Fruit fly (Drosophila melanogaster) whole organism, embryonic: Measurements from ENCODE around the gene CG17121.

Experiments used
- Atf3 ChIP-seq: fragments of 200-800 bp; sonication (Bioruptor generic); optimal IDR thresholded peaks from 3 replicates; lab custom pipeline; 2016; ENCODE audit warnings: missing biosample characterization, missing genetic modification characterization
- CG11504 ChIP-seq: fragments of 200-800 bp; sonication (Bioruptor generic); optimal IDR thresholded peaks from 3 replicates; lab custom pipeline; 2019; ENCODE audit warnings: missing biosample characterization, mild to moderate bottlenecking, missing genetic modification characterization, moderate library complexity
- CG12071 ChIP-seq: fragments of 200-800 bp; sonication (Bioruptor generic); optimal IDR thresholded peaks from 3 replicates; lab custom pipeline; 2018; ENCODE audit warnings: missing biosample characterization, mild to moderate bottlenecking, missing genetic modification characterization
- CG12659 ChIP-seq: fragments of 200-800 bp; sonication (Bioruptor generic); optimal IDR thresholded peaks from 3 replicates; lab custom pipeline; 2017; ENCODE audit warnings: mild to moderate bottlenecking, missing biosample characterization, missing genetic modification reagents, missing genetic modification characterization
- CG12769 ChIP-seq: fragments of 200-800 bp; sonication (Bioruptor generic); optimal IDR thresholded peaks from 2 replicates; lab custom pipeline; 2019; ENCODE audit warnings: missing biosample characterization, mild to moderate bottlenecking, missing genetic modification characterization, moderate library complexity
- CG14014 ChIP-seq: fragments of 200-800 bp; sonication (Bioruptor generic); IDR thresholded peaks from 2 replicates; pipeline ENCODE4 v1.3.6; 2022; ENCODE audit warnings: missing biosample characterization, missing genetic modification characterization
- CG1647 ChIP-seq: fragments of 200-800 bp; sonication (Bioruptor generic); optimal IDR thresholded peaks from 3 replicates; lab custom pipeline; 2016; ENCODE audit warnings: missing biosample characterization, missing genetic modification characterization
- CG16813 ChIP-seq: fragments of 200-800 bp; sonication (Bioruptor generic); IDR thresholded peaks from 3 replicates; pipeline ENCODE4 v1.3.6; 2022; ENCODE audit warnings: missing biosample characterization, missing genetic modification characterization; ENCODE audit not compliant: partially characterized antibody
- CG16863 ChIP-seq: fragments of 200-800 bp; sonication (Bioruptor generic); optimal IDR thresholded peaks from 3 replicates; lab custom pipeline; 2016; ENCODE audit warnings: missing biosample characterization, missing genetic modification characterization
- CG17361 ChIP-seq: fragments of 200-800 bp; sonication (Bioruptor generic); IDR thresholded peaks from 3 replicates; pipeline ENCODE4 v1.3.6; 2022; ENCODE audit warnings: missing biosample characterization, missing genetic modification characterization
- CG17385 ChIP-seq: fragments of 200-800 bp; sonication (Bioruptor generic); optimal IDR thresholded peaks from 3 replicates; lab custom pipeline; 2018; ENCODE audit warnings: missing biosample characterization, mild to moderate bottlenecking, missing genetic modification characterization
- CG17802 ChIP-seq: fragments of 200-800 bp; sonication (Bioruptor generic); optimal IDR thresholded peaks from 2 replicates; lab custom pipeline; 2018; ENCODE audit warnings: missing biosample characterization, mild to moderate bottlenecking, missing genetic modification characterization, moderate library complexity
- CG17829 ChIP-seq: fragments of 200-800 bp; optimal IDR thresholded peaks from 2 replicates; lab custom pipeline; 2019; ENCODE audit warnings: missing biosample characterization, mild to moderate bottlenecking, missing genetic modification characterization, moderate library complexity
- CG2120 ChIP-seq: fragments of 200-800 bp; sonication (Bioruptor generic); optimal IDR thresholded peaks from 3 replicates; lab custom pipeline; 2016; ENCODE audit warnings: missing biosample characterization, missing genetic modification characterization
- CG3065 ChIP-seq: fragments of 200-800 bp; sonication (Bioruptor generic); optimal IDR thresholded peaks from 2 replicates; lab custom pipeline; 2016; ENCODE audit warnings: missing biosample characterization, missing genetic modification characterization
- CG31224 ChIP-seq: fragments of 200-800 bp; sonication (Bioruptor generic); IDR thresholded peaks from 2 replicates; pipeline ENCODE4 v1.3.6; 2022; ENCODE audit warnings: missing biosample characterization, missing genetic modification characterization
- CG31441 ChIP-seq: fragments of 200-800 bp; sonication (Bioruptor generic); IDR thresholded peaks from 2 replicates; pipeline ENCODE4 v1.3.6; 2022; ENCODE audit warnings: missing biosample characterization, missing genetic modification characterization
- CG4282 ChIP-seq: fragments of 200-800 bp; sonication (Bioruptor generic); optimal IDR thresholded peaks from 2 replicates; lab custom pipeline; 2016; ENCODE audit warnings: missing biosample characterization, missing genetic modification characterization
- CG6689 ChIP-seq: fragments of 200-800 bp; sonication (Bioruptor generic); IDR thresholded peaks from 2 replicates; pipeline ENCODE4 v1.3.6; 2022; ENCODE audit warnings: missing biosample characterization, missing genetic modification characterization
- CG7745 ChIP-seq: fragments of 200-800 bp; sonication (Bioruptor generic); optimal IDR thresholded peaks from 2 replicates; lab custom pipeline; 2018; ENCODE audit warnings: missing biosample characterization, mild to moderate bottlenecking, missing genetic modification characterization, moderate library complexity
- CHES-1-like ChIP-seq: fragments of 200-800 bp; sonication (Bioruptor generic); optimal IDR thresholded peaks from 2 replicates; lab custom pipeline; 2016; ENCODE audit warnings: missing biosample characterization, missing genetic modification characterization
- CrebB ChIP-seq: fragments of 200-800 bp; sonication (Bioruptor generic); optimal IDR thresholded peaks from 3 replicates; lab custom pipeline; 2018; ENCODE audit warnings: missing biosample characterization, mild to moderate bottlenecking, missing genetic modification characterization
- Dbx ChIP-seq: fragments of 200-800 bp; sonication (Bioruptor generic); IDR thresholded peaks from 3 replicates; pipeline ENCODE4 v1.3.6; 2022; ENCODE audit warnings: missing biosample characterization, missing genetic modification characterization
- E2f1 ChIP-seq: fragments of 200-800 bp; sonication (Bioruptor generic); IDR thresholded peaks from 2 replicates; pipeline ENCODE4 v1.3.6; 2022; ENCODE audit warnings: missing biosample characterization, missing genetic modification characterization
- Ets65A ChIP-seq: fragments of 200-800 bp; sonication (Bioruptor generic); peaks from one replicate; lab custom pipeline; 2016; ENCODE audit warnings: missing biosample characterization, missing genetic modification characterization
- Fer2 ChIP-seq: fragments of 200-800 bp; sonication (Bioruptor generic); optimal IDR thresholded peaks from 2 replicates; lab custom pipeline; 2018; ENCODE audit warnings: missing biosample characterization, mild to moderate bottlenecking, missing genetic modification characterization, moderate library complexity
- H2.0 ChIP-seq: fragments of 200-800 bp; sonication (Bioruptor generic); IDR thresholded peaks from 2 replicates; pipeline ENCODE4 v1.3.6; 2022; ENCODE audit warnings: missing biosample characterization, missing genetic modification characterization
- Hr3 ChIP-seq: fragments of 200-800 bp; sonication (Bioruptor generic); optimal IDR thresholded peaks from 3 replicates; lab custom pipeline; 2016; ENCODE audit warnings: missing biosample characterization, missing genetic modification characterization
- Meics ChIP-seq: fragments of 200-800 bp; sonication (Bioruptor generic); optimal IDR thresholded peaks from 2 replicates; lab custom pipeline; 2017; ENCODE audit warnings: missing biosample characterization, mild to moderate bottlenecking, missing genetic modification characterization
- Nf-YB ChIP-seq: fragments of 200-800 bp; sonication (Bioruptor generic); optimal IDR thresholded peaks from 3 replicates; lab custom pipeline; 2019; ENCODE audit warnings: missing biosample characterization, mild to moderate bottlenecking, missing genetic modification characterization, moderate library complexity
- Oli ChIP-seq: fragments of 200-800 bp; sonication (Bioruptor generic); optimal IDR thresholded peaks from 2 replicates; lab custom pipeline; 2018; ENCODE audit warnings: missing biosample characterization, mild to moderate bottlenecking, missing genetic modification characterization, moderate library complexity
- bowl ChIP-seq: fragments of 200-800 bp; sonication (Bioruptor generic); IDR thresholded peaks from 2 replicates; pipeline ENCODE4 v1.3.6; 2022; ENCODE audit warnings: missing biosample characterization, missing genetic modification characterization
- cad ChIP-seq: fragments of >200 bp; optimal IDR thresholded peaks from 2 replicates; lab custom pipeline; 2017; ENCODE audit warnings: missing biosample characterization, missing genetic modification characterization
- cg ChIP-seq: fragments of 200-800 bp; sonication (Bioruptor generic); optimal IDR thresholded peaks from 3 replicates; lab custom pipeline; 2019; ENCODE audit warnings: missing biosample characterization, mild to moderate bottlenecking, missing genetic modification characterization, moderate library complexity
- dan ChIP-seq: fragments of 200-800 bp; sonication (Bioruptor generic); IDR thresholded peaks from 2 replicates; pipeline ENCODE4 v1.3.6; 2022; ENCODE audit warnings: missing biosample characterization, missing genetic modification characterization
- esg ChIP-seq: fragments of 200-800 bp; sonication (Bioruptor generic); conservative IDR thresholded peaks from 2 replicates; pipeline ENCODE4 v1.3.6; 2022; ENCODE audit warnings: missing biosample characterization, missing genetic modification characterization
- grau ChIP-seq: fragments of 200-800 bp; optimal IDR thresholded peaks from 3 replicates; lab custom pipeline; 2019; ENCODE audit warnings: missing biosample characterization, mild to moderate bottlenecking, missing genetic modification characterization, moderate library complexity
- lab ChIP-seq: fragments of 200-800 bp; sonication (Bioruptor generic); optimal IDR thresholded peaks from 3 replicates; lab custom pipeline; 2017; ENCODE audit warnings: missing biosample characterization, missing genetic modification characterization, mild to moderate bottlenecking, moderate library complexity, missing genetic modification reagents
- lilli ChIP-seq: fragments of 200-800 bp; sonication (Bioruptor generic); optimal IDR thresholded peaks from 3 replicates; lab custom pipeline; 2016; ENCODE audit warnings: missing biosample characterization, missing genetic modification characterization
- nau ChIP-seq: fragments of 200-800 bp; sonication (Bioruptor generic); optimal IDR thresholded peaks from 3 replicates; lab custom pipeline; 2017; ENCODE audit warnings: missing biosample characterization, mild to moderate bottlenecking, missing genetic modification characterization, missing genetic modification reagents
- nmo ChIP-seq: fragments of 200-800 bp; sonication (Bioruptor generic); optimal IDR thresholded peaks from 2 replicates; lab custom pipeline; 2018; ENCODE audit warnings: missing biosample characterization, mild to moderate bottlenecking, missing genetic modification characterization, moderate library complexity
- oc ChIP-seq: fragments of 200-800 bp; sonication (Bioruptor generic); optimal IDR thresholded peaks from 2 replicates; lab custom pipeline; 2018; ENCODE audit warnings: missing biosample characterization, mild to moderate bottlenecking, missing genetic modification characterization, moderate library complexity
- pho ChIP-seq: fragments of 200-800 bp; sonication (Bioruptor generic); optimal IDR thresholded peaks from 2 replicates; lab custom pipeline; 2016; ENCODE audit warnings: missing biosample characterization, missing genetic modification characterization
- pros ChIP-seq: fragments of 200-800 bp; sonication (Bioruptor generic); optimal IDR thresholded peaks from 3 replicates; lab custom pipeline; 2019; ENCODE audit warnings: missing biosample characterization, mild to moderate bottlenecking, missing genetic modification characterization, moderate library complexity
- slbo ChIP-seq: fragments of 200-800 bp; sonication (Bioruptor generic); IDR thresholded peaks from 2 replicates; pipeline ENCODE4 v1.3.6; 2022; ENCODE audit warnings: missing biosample characterization, missing genetic modification characterization
- tio ChIP-seq: fragments of 200-800 bp; sonication (Bioruptor generic); optimal IDR thresholded peaks from 2 replicates; lab custom pipeline; 2017; ENCODE audit warnings: missing biosample characterization, missing genetic modification characterization, inconsistent platforms
- twi ChIP-seq: fragments of 200-800 bp; optimal IDR thresholded peaks from 2 replicates; lab custom pipeline; 2019; ENCODE audit warnings: missing biosample characterization, mild to moderate bottlenecking, missing genetic modification characterization, moderate library complexity
- unc-4 ChIP-seq: fragments of 200-800 bp; sonication (Bioruptor generic); IDR thresholded peaks from 2 replicates; pipeline ENCODE4 v1.3.6; 2022; ENCODE audit warnings: missing biosample characterization, missing genetic modification characterization; ENCODE audit not compliant: partially characterized antibody
- vfl ChIP-seq: fragments of 200-800 bp; sonication (Bioruptor generic); optimal IDR thresholded peaks from 2 replicates; lab custom pipeline; 2016; ENCODE audit warnings: missing biosample characterization, missing genetic modification characterization

The CG17121 gene

dm6 chr3R:23046529-23046943, 1.5 kb downstream of the CG17121 start (continued):
- TF ChIP-seq CG2120 (GFP tag; lab: Kevin White, UChicago) = peak; percentile 83
- peak; percentile 65 for TF ChIP-seq CG14014
- no peak for TF ChIP-seq CG1647 (GFP tag; lab: Kevin White, UChicago)
- TF ChIP-seq CG17385 = peak; percentile 1
- TF ChIP-seq CG31224 (GFP tag; lab: Robert Waterston, UW) = peak; percentile 42; the same call in 1 of the 2 replicates
- no peak for TF ChIP-seq unc-4 (GFP tag; lab: Robert Waterston, UW)
- no peak for TF ChIP-seq nau (GFP tag; lab: Kevin White, UChicago)
- TF ChIP-seq H2.0 (GFP tag; lab: Robert Waterston, UW) = peak; percentile 38; the same call in 1 of the 2 replicates
- TF ChIP-seq CG11504 (tag; lab: Kevin White, UChicago) = peak; percentile 68
- TF ChIP-seq Meics (GFP tag; lab: Kevin White, UChicago) = peak; percentile 60
- peak; percentile 76 for TF ChIP-seq Dbx (GFP tag; lab: Robert Waterston, UW)
- TF ChIP-seq E2f1 = peak; percentile 40; the same call in 1 of the 2 replicates
- TF ChIP-seq CG4282 = peak; percentile 38
- TF ChIP-seq CG17361 = 0 out of 3 replicates have a peak, but pooled peaks have one; percentile 32
- TF ChIP-seq Hr3 (GFP tag; lab: Kevin White, UChicago) = peak; percentile 24
- peak; percentile 60 for TF ChIP-seq lab
- TF ChIP-seq lilli (GFP tag; lab: Kevin White, UChicago) = peak; percentile 68
- peak; percentile 82 for TF ChIP-seq slbo (GFP tag; lab: Robert Waterston, UW)
- no peak for TF ChIP-seq Atf3 (GFP tag; lab: Kevin White, UChicago)
- peak; percentile 26 for TF ChIP-seq vfl (GFP tag; lab: Kevin White, UChicago)
- no peak for TF ChIP-seq CG16813 (GFP tag; lab: Robert Waterston, UW)
- no peak for TF ChIP-seq tio (GFP tag; lab: Kevin White, UChicago)
- 0 out of 2 replicates have a peak, but pooled peaks have one; percentile 30 for TF ChIP-seq CG6689
- TF ChIP-seq CrebB (tag; lab: Kevin White, UChicago) = no peak
- no peak for TF ChIP-seq CG17829 (tag; lab: Kevin White, UChicago)
- TF ChIP-seq CG12769 = peak; percentile 80
- peak; percentile 6 for TF ChIP-seq CG12071 (GFP tag; lab: Kevin White, UChicago)
- peak; percentile 49 for TF ChIP-seq esg (GFP tag; lab: Robert Waterston, UW)
- TF ChIP-seq CHES-1-like (GFP tag; lab: Kevin White, UChicago) = peak; percentile 38

dm6 chr3R:23043690-23044089, 4.3 kb downstream of the CG17121 start, which contains the start of gene CG13837:
CG13837 (plus strand) TSS chr3R:23043990.
- TF ChIP-seq Fer2 (tag; lab: Kevin White, UChicago) (no peak), grau (no peak), Nf-YB (GFP tag; lab: Kevin White, UChicago) (no peak), Oli (tag; lab: Kevin White, UChicago) (no peak), CG17802 (tag; lab: Kevin White, UChicago) (no peak), CG3065 (GFP tag; lab: Kevin White, UChicago) (peak; percentile 75)

dm6 chr3R:23042746-23043265, 5.2 kb downstream of the CG17121 start:
- TF ChIP-seq Ets65A = peak; percentile 1
- TF ChIP-seq CG31441 (GFP tag; lab: Robert Waterston, UW) = no peak
- TF ChIP-seq oc = no peak
- TF ChIP-seq pros (GFP tag; lab: Kevin White, UChicago) = peak; percentile 45
- TF ChIP-seq CG12659 = no peak
- TF ChIP-seq twi (tag; lab: Kevin White, UChicago) = peak; percentile 97
- TF ChIP-seq CG16863 (GFP tag; lab: Kevin White, UChicago) = no peak
- no peak for TF ChIP-seq bowl (GFP tag; lab: Robert Waterston, UW)
- no peak for TF ChIP-seq nmo (GFP tag; lab: Kevin White, UChicago)
- no peak for TF ChIP-seq pho (GFP tag; lab: Kevin White, UChicago)
- TF ChIP-seq dan (GFP tag; lab: Robert Waterston, UW) = no peak
- no peak for TF ChIP-seq cad (GFP tag; lab: Kevin White, UChicago)
- peak; percentile 85 for TF ChIP-seq CG7745
- peak; percentile 56 for TF ChIP-seq cg (GFP tag; lab: Kevin White, UChicago)
